Worm (Caenorhabditis elegans): Measurements from ENCODE around the gene C33A12.19.

C33A12.19 gene

DNA sequence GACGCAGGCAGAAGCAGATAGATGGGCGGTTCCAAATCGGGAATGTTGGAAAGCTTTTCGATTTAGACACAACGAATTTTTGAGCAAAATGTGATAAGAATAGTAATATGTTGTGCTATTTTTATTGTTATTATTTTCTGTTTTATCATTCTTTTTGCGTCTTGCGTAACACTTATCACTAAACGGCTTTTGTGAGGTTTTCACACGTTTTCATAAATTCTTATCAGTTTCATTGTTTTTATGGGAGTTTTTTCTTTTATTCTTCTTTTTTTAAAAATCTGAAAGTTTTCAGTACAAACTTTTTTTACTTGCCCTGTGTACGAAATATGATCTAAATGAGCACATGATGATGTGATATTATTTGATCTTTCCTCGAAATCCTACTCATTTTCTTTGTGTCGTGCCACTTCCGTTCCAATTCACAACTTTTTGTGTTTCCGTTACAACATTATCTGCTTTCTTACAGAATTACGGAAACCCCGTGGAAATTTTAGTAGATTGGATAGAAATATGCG lies 23.6 kb downstream of the C33A12.19 start, which contains the start of gene fbl-1:
Gene fbl-1 (plus strand): TSS at position 465 of the 515 bp plus-strand sequence.
- TF ChIP-seq B0310.2 (tag; optimal IDR thresholded peaks at IDR 0.05) (no peak), pes-1 (GFP tag; IDR thresholded peaks at IDR 0.05) (no peak), ceh-13 (GFP tag; optimal IDR thresholded peaks at IDR 0.05) (no peak), ama-1 (optimal IDR thresholded peaks at IDR 0.05) (no peak), aly-1 (tag; optimal IDR thresholded peaks at IDR 0.05) (no peak), tbx-37 (GFP tag; conservative IDR thresholded peaks at IDR 0.05) (no peak), flt-1 (GFP tag; IDR thresholded peaks at IDR 0.05) (no peak), sea-1 (GFP tag; conservative IDR thresholded peaks at IDR 0.05) (no peak), hmbx-1 (tag; optimal IDR thresholded peaks at IDR 0.05) (no peak)

- TF ChIP-seq pes-1 (GFP tag; IDR thresholded peaks at IDR 0.05), result no peak
- no peak for TF ChIP-seq aly-1 (tag; optimal IDR thresholded peaks at IDR 0.05)
- TF ChIP-seq flt-1 (GFP tag; IDR thresholded peaks at IDR 0.05), result no peak
- TF ChIP-seq ama-1 (optimal IDR thresholded peaks at IDR 0.05), result no peak
- no peak for TF ChIP-seq hmbx-1 (tag; optimal IDR thresholded peaks at IDR 0.05)
Observed at ce11 chrIV:9545986-9546385, 29.2 kb downstream of the C33A12.19 start, which contains the start of gene T05A1.5. TSS of gene T05A1.5 (plus strand) at chrIV:9546286.

- TF ChIP-seq aly-1 (tag; optimal IDR thresholded peaks at IDR 0.05) (no peak), flt-1 (GFP tag; IDR thresholded peaks at IDR 0.05) (no peak), hmg-4 (GFP tag; optimal IDR thresholded peaks at IDR 0.05) (no peak), B0310.2 (tag; optimal IDR thresholded peaks at IDR 0.05) (no peak), hnd-1 (tag; optimal IDR thresholded peaks at IDR 0.05) (no peak), scrt-1 (GFP tag; IDR thresholded peaks at IDR 0.05) (no peak), tbx-37 (GFP tag; conservative IDR thresholded peaks at IDR 0.05) (no peak), hmbx-1 (tag; optimal IDR thresholded peaks at IDR 0.05) (no peak), F13C5.2 (tag; optimal IDR thresholded peaks at IDR 0.05) (no peak), ceh-13 (GFP tag; optimal IDR thresholded peaks at IDR 0.05) (no peak), tra-4 (tag; optimal IDR thresholded peaks at IDR 0.05) (no peak), sea-1 (GFP tag; conservative IDR thresholded peaks at IDR 0.05) (no peak)
Observed at ce11 chrIV:9563079-9563478, 46.3 kb downstream of the C33A12.19 start, which contains the start of gene col-122. TSS of gene col-122 (plus strand) at chrIV:9563379.

ce11 chrIV:9563529-9564376 lies 47.0 kb downstream of the C33A12.19 start:
- TF ChIP-seq scrt-1 (GFP tag; IDR thresholded peaks at IDR 0.05), result no peak
- TF ChIP-seq hmg-4 (GFP tag; optimal IDR thresholded peaks at IDR 0.05), result no peak
- TF ChIP-seq ceh-36 (tag; optimal IDR thresholded peaks at IDR 0.05), result no peak
- peak; percentile 33 for TF ChIP-seq aly-1 (tag; optimal IDR thresholded peaks at IDR 0.05)
- TF ChIP-seq hnd-1 (tag; optimal IDR thresholded peaks at IDR 0.05), result no peak
- no peak for TF ChIP-seq flt-1 (GFP tag; IDR thresholded peaks at IDR 0.05)
- no peak for TF ChIP-seq sea-1 (GFP tag; conservative IDR thresholded peaks at IDR 0.05)
- TF ChIP-seq F13C5.2 (tag; optimal IDR thresholded peaks at IDR 0.05), result no peak

- TF ChIP-seq pes-1 (GFP tag; IDR thresholded peaks at IDR 0.05), result no peak
- TF ChIP-seq ets-7 (tag; optimal IDR thresholded peaks at IDR 0.05), result no peak
- TF ChIP-seq hmbx-1 (tag; optimal IDR thresholded peaks at IDR 0.05), result no peak
- TF ChIP-seq flt-1 (GFP tag; IDR thresholded peaks at IDR 0.05), result no peak
- TF ChIP-seq tra-4 (tag; optimal IDR thresholded peaks at IDR 0.05), result no peak
- no peak for TF ChIP-seq sea-1 (GFP tag; conservative IDR thresholded peaks at IDR 0.05)
- TF ChIP-seq hnd-1 (tag; optimal IDR thresholded peaks at IDR 0.05), result no peak
- no peak for TF ChIP-seq tbx-37 (GFP tag; conservative IDR thresholded peaks at IDR 0.05)
- no peak for TF ChIP-seq F13C5.2 (tag; optimal IDR thresholded peaks at IDR 0.05)
- TF ChIP-seq ceh-36 (tag; optimal IDR thresholded peaks at IDR 0.05), result no peak
- TF ChIP-seq ama-1 (optimal IDR thresholded peaks at IDR 0.05), result no peak
- TF ChIP-seq scrt-1 (GFP tag; IDR thresholded peaks at IDR 0.05), result no peak
- no peak for TF ChIP-seq B0310.2 (tag; optimal IDR thresholded peaks at IDR 0.05)
Observed at ce11 chrIV:9566505-9566904, 49.7 kb downstream of the C33A12.19 start, which contains the start of gene lron-14. TSS of gene lron-14 (minus strand) at chrIV:9566605.
